Fruit fly (Drosophila melanogaster) whole organism, pupa: ENCODE measurements around the gene CG31960.

ENCODE experiments used
- CG10348 ChIP-seq: fragments of 200-800 bp; sonication (Bioruptor generic); IDR thresholded peaks from 2 replicates; pipeline ENCODE4 v1.3.6; 2022; ENCODE audit warnings: missing biosample characterization, missing genetic modification characterization
- CG12605 ChIP-seq: fragments of 200-800 bp; sonication (Bioruptor generic); IDR thresholded peaks from 2 replicates; pipeline ENCODE4 v1.3.6; 2022; ENCODE audit warnings: missing biosample characterization, missing genetic modification characterization
- CG13204 ChIP-seq: fragments of 200-800 bp; sonication (Bioruptor generic); optimal IDR thresholded peaks from 2 replicates; lab custom pipeline; 2018; ENCODE audit warnings: missing biosample characterization, mild to moderate bottlenecking, missing genetic modification characterization, moderate library complexity
- CG14655 ChIP-seq: fragments of 200-800 bp; sonication (Bioruptor generic); optimal IDR thresholded peaks from 3 replicates; lab custom pipeline; 2017; ENCODE audit warnings: mild to moderate bottlenecking, missing biosample characterization, missing genetic modification reagents, missing genetic modification characterization
- CG15710 ChIP-seq: fragments of 200-800 bp; sonication (Bioruptor generic); optimal IDR thresholded peaks from 2 replicates; lab custom pipeline; 2018; ENCODE audit warnings: missing biosample characterization, mild to moderate bottlenecking, missing genetic modification characterization, moderate library complexity
- CG17806 ChIP-seq: fragments of 200-800 bp; sonication (Bioruptor generic); optimal IDR thresholded peaks from 2 replicates; lab custom pipeline; 2018; ENCODE audit warnings: missing biosample characterization, mild to moderate bottlenecking, missing genetic modification characterization, moderate library complexity
- CG32121 ChIP-seq: fragments of 200-800 bp; sonication (Bioruptor generic); IDR thresholded peaks from 2 replicates; pipeline ENCODE4 v1.3.6; 2022; ENCODE audit warnings: missing biosample characterization, missing genetic modification characterization
- CG34367 ChIP-seq: fragments of 200-800 bp; sonication (Bioruptor generic); optimal IDR thresholded peaks from 2 replicates; lab custom pipeline; 2018; ENCODE audit warnings: missing biosample characterization, mild to moderate bottlenecking, missing genetic modification characterization
- CG4496 ChIP-seq: fragments of 200-800 bp; sonication (Bioruptor generic); IDR thresholded peaks from 3 replicates; pipeline ENCODE4 v1.3.6; 2022; ENCODE audit warnings: missing biosample characterization, missing genetic modification characterization
- CG8159 ChIP-seq: fragments of 200-800 bp; sonication (Bioruptor generic); optimal IDR thresholded peaks from 3 replicates; lab custom pipeline; 2018; ENCODE audit warnings: missing biosample characterization, mild to moderate bottlenecking, missing genetic modification characterization, moderate library complexity
- CG8301 ChIP-seq: fragments of 200-800 bp; sonication (Bioruptor generic); optimal IDR thresholded peaks from 2 replicates; lab custom pipeline; 2018; ENCODE audit warnings: missing biosample characterization, mild to moderate bottlenecking, missing genetic modification characterization
- CG9948 ChIP-seq: fragments of 200-800 bp; sonication (Bioruptor generic); optimal IDR thresholded peaks from 2 replicates; lab custom pipeline; 2018; ENCODE audit warnings: missing biosample characterization, mild to moderate bottlenecking, missing genetic modification characterization, moderate library complexity
- D1 ChIP-seq: fragments of 200-800 bp; sonication (Bioruptor generic); optimal IDR thresholded peaks from 2 replicates; lab custom pipeline; 2018; ENCODE audit warnings: missing biosample characterization, mild to moderate bottlenecking, missing genetic modification characterization, moderate library complexity
- EcR ChIP-seq: fragments of 200-800 bp; sonication (Bioruptor generic); optimal IDR thresholded peaks from 3 replicates; lab custom pipeline; 2019; ENCODE audit warnings: missing biosample characterization, missing genetic modification characterization, mild to moderate bottlenecking, moderate library complexity, missing genetic modification reagents
- Ets98B ChIP-seq: fragments of 200-800 bp; sonication (Bioruptor generic); IDR thresholded peaks from 2 replicates; pipeline ENCODE4 v1.3.6; 2022; ENCODE audit warnings: missing biosample characterization, missing genetic modification characterization
- Pif1A ChIP-seq: fragments of 200-800 bp; sonication (Bioruptor generic); optimal IDR thresholded peaks from 3 replicates; lab custom pipeline; 2016; ENCODE audit warnings: missing biosample characterization, missing genetic modification characterization
- Pif1B ChIP-seq: fragments of 200-800 bp; sonication (Bioruptor generic); optimal IDR thresholded peaks from 3 replicates; lab custom pipeline; 2016; ENCODE audit warnings: missing biosample characterization, missing genetic modification characterization
- Snoo ChIP-seq: fragments of 200-800 bp; sonication (Bioruptor generic); optimal IDR thresholded peaks from 3 replicates; lab custom pipeline; 2017; ENCODE audit warnings: missing biosample characterization, mild to moderate bottlenecking, missing genetic modification characterization, inconsistent platforms
- fd96Ca ChIP-seq: fragments of 200-800 bp; sonication (Bioruptor generic); IDR thresholded peaks from 3 replicates; pipeline ENCODE4 v1.3.6; 2022; ENCODE audit warnings: missing biosample characterization, missing genetic modification characterization
- gl ChIP-seq: fragments of 200-800 bp; sonication (Bioruptor generic); optimal IDR thresholded peaks from 2 replicates; lab custom pipeline; 2018; ENCODE audit warnings: missing biosample characterization, mild to moderate bottlenecking, missing genetic modification characterization
- rn ChIP-seq: fragments of 200-800 bp; sonication (Bioruptor generic); IDR thresholded peaks from 2 replicates; pipeline ENCODE4 v1.3.6; 2022; ENCODE audit warnings: missing biosample characterization, missing genetic modification characterization

CG31960 gene

dm6 chr2L:3754835-3755547 is 29.8 kb upstream of the CG31960 start:
- TF ChIP-seq EcR (no peak), fd96Ca (GFP tag; lab: Robert Waterston, UW) (no peak), Ets98B (GFP tag; lab: Robert Waterston, UW) (0 out of 2 replicates have a peak, but pooled peaks have one; percentile 20), CG32121 (GFP tag; lab: Robert Waterston, UW) (no peak)

DNA sequence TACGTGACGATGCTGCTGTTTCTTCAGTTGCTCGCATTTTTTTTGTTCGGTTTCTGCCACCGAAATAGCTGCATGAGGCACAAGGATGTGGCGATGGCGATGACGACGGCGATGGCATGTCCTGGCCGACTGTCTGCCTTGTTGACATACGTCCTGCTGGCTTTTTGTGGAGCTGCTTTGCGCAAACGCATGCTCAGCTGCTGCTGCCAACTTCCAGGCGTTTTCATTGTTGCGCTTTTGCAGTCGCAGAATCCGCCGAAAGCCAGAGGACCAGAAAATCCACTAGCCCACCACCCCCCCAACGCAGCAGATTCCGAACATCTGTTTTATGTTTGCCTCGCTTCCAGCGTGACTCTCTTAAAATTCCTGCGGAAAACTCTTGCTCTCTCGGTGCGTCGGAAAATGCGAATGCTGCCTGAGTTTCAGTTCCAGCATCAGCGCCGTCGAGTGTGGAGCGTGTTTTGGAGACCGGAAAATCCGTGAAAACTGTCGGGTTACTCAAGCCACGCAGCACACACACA is 27.9 kb upstream of the CG31960 start, which contains the start of gene CG43707:
CG43707 (plus strand) TSS at position 426 of the 521 bp plus-strand sequence.
- no peak for TF ChIP-seq CG13204 (GFP tag; lab: Kevin White, UChicago)
- TF ChIP-seq gl = no peak
- no peak for TF ChIP-seq CG15710 (tag; lab: Kevin White, UChicago)
- no peak for TF ChIP-seq Snoo
- TF ChIP-seq Pif1B (GFP tag; lab: Kevin White, UChicago) = no peak

DNA sequence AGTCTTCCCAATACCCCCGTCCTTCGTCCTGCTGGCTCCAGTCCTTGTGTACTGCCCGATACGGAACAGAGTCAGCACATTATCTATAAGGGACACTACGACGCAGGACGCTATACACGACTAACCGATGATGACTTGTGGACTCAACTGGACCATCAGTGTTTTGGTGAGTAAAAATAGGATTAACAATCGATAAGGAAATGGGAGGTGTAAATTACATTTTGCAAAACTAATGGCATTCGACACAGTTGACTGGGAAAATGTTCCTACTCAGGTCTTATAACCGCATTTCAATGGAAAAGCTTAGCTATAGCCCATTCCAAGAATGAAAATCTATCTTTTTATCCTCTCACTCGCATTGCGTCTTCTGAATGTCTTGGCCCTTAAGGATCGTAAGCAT is 19.6 kb upstream of the CG31960 start, which contains the start of gene CG43703:
CG43703 (plus strand) TSS at position 301 of the 400 bp plus-strand sequence.
- TF ChIP-seq CG15710 (tag; lab: Kevin White, UChicago) (no peak), CG9948 (tag; lab: Kevin White, UChicago) (no peak), Ets98B (GFP tag; lab: Robert Waterston, UW) (no peak)

- TF ChIP-seq CG15710 (tag; lab: Kevin White, UChicago) (peak; percentile 80), CG9948 (tag; lab: Kevin White, UChicago) (peak; percentile 80), Ets98B (GFP tag; lab: Robert Waterston, UW) (no peak), CG14655 (GFP tag; lab: Kevin White, UChicago) (peak; percentile 80), CG12605 (peak; percentile 14; the same call in 1 of the 2 replicates), EcR (peak; percentile 73), CG32121 (GFP tag; lab: Robert Waterston, UW) (peak; percentile 58), CG8159 (tag; lab: Kevin White, UChicago) (peak; percentile 81), gl (peak; percentile 54), CG17806 (tag; lab: Kevin White, UChicago) (peak; percentile 77), CG13204 (GFP tag; lab: Kevin White, UChicago) (no peak), CG8301 (tag; lab: Kevin White, UChicago) (peak; percentile 70), CG34367 (tag; lab: Kevin White, UChicago) (peak; percentile 56), Snoo (peak; percentile 42), CG10348 (GFP tag; lab: Robert Waterston, UW) (no peak), rn (peak; percentile 31; the same call in 1 of the 2 replicates), D1 (tag; lab: Kevin White, UChicago) (peak; percentile 72), fd96Ca (GFP tag; lab: Robert Waterston, UW) (no peak), Pif1B (GFP tag; lab: Kevin White, UChicago) (peak; percentile 57), Pif1A (GFP tag; lab: Kevin White, UChicago) (peak; percentile 39), CG4496 (GFP tag; lab: Robert Waterston, UW) (no peak; the same call in 2 of the 3 replicates)
Observed at dm6 chr2L:3769718-3770461, 14.9 kb upstream of the CG31960 start.

DNA sequence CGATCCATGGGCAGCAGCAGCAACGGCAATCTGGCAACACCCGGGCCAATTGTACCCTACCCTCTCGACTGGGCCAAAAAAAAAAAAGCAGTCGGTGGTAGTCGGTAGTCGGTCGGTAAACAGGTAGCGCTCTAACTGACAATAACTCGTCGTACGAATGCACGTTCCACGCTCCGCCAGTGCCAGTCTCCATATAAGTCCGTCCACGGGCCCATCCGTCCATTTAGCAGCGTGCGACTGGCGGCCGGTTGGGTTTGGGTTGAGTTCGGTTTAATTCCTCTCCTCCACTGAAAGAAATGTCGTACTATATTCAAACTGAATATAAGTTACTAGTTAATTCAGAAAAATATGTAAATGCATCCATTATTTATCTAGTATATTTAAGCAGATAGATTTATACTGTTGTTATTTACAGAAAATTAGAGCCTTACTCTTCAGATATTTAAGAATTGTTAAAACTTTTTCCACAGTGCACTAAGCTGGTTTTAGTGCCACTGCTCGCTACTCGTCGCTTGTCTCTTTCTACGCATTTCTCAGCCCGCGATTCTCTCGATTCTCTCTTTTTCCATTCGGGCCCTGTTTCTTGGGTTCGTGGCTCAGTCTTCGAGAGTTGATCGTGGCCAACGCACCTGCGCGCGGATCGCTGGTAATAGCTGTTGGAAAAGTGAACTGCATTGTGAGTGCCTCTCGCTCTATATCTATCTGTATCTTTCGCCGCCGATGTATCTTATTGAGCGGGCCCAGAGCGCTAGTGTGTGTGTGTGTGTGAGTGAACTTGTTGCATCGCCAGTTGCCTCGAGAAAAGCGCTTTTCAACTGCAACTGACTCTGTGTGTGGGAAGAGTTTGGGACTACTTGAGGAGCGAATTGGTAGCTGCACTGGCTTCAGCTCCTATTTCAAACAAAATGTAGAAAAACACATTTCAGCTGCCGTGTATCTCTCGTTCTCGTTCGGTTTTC is 13.4 kb upstream of the CG31960 start, which contains the start of gene bowl:
bowl (plus strand) TSS at position 592 of the 959 bp plus-strand sequence.
- TF ChIP-seq CG15710 (tag; lab: Kevin White, UChicago) (peak; percentile 99), CG32121 (GFP tag; lab: Robert Waterston, UW) (peak; percentile 98), CG8301 (tag; lab: Kevin White, UChicago) (peak; percentile 95), CG17806 (tag; lab: Kevin White, UChicago) (peak; percentile 94), Snoo (peak; percentile 95), Pif1A (GFP tag; lab: Kevin White, UChicago) (peak; percentile 96), Ets98B (GFP tag; lab: Robert Waterston, UW) (peak; percentile 98), CG9948 (tag; lab: Kevin White, UChicago) (peak; percentile 97), CG13204 (GFP tag; lab: Kevin White, UChicago) (peak; percentile 94), CG10348 (GFP tag; lab: Robert Waterston, UW) (peak; percentile 88), rn (peak; percentile 96), CG8159 (tag; lab: Kevin White, UChicago) (peak; percentile 96), fd96Ca (GFP tag; lab: Robert Waterston, UW) (peak; percentile 88), gl (peak; percentile 88), Pif1B (GFP tag; lab: Kevin White, UChicago) (peak; percentile 94), CG12605 (peak; percentile 98), EcR (peak; percentile 73), CG14655 (GFP tag; lab: Kevin White, UChicago) (peak; percentile 96), CG34367 (tag; lab: Kevin White, UChicago) (peak; percentile 92), CG4496 (GFP tag; lab: Robert Waterston, UW) (peak; percentile 98), D1 (tag; lab: Kevin White, UChicago) (peak; percentile 93)
